Fruit fly (Drosophila melanogaster) Kc167 (cell line): ENCODE results near the gene syd.

Experiments used
- Sin3A ChIP-seq: fragments of >200 bp; optimal IDR thresholded peaks from 2 replicates; lab custom pipeline; 2018; ENCODE audit warnings: missing external identifiers
- ttk ChIP-seq: sonication (Bioruptor generic); optimal IDR thresholded peaks from 2 replicates; lab custom pipeline; 2017; ENCODE audit warnings: missing external identifiers

dm6 chr3L:7894580-7894979 is 41.3 kb downstream of the syd start, which contains the start of gene eIF4E5:
- TF ChIP-seq Sin3A (lab: Kevin White, UChicago) (no peak), ttk (no peak)
